Fruit fly (Drosophila melanogaster) whole organism, adult: ENCODE results near the gene Blimp-1.

Experiments used
- CG11617 ChIP-seq: fragments of 200-800 bp; sonication (Bioruptor generic); optimal IDR thresholded peaks from 2 replicates; lab custom pipeline; 2017; ENCODE audit warnings: mild to moderate bottlenecking, missing biosample characterization, missing genetic modification reagents, missing genetic modification characterization
- CG12768 ChIP-seq: fragments of 200-800 bp; sonication (Bioruptor generic); optimal IDR thresholded peaks from 2 replicates; lab custom pipeline; 2017; ENCODE audit warnings: missing biosample characterization, missing genetic modification characterization, mild to moderate bottlenecking, moderate library complexity, missing genetic modification reagents
- CG14711 ChIP-seq: fragments of 200-800 bp; sonication (Bioruptor generic); optimal IDR thresholded peaks from 2 replicates; lab custom pipeline; 2018; ENCODE audit warnings: missing biosample characterization, mild to moderate bottlenecking, missing genetic modification characterization, moderate library complexity
- CG1620 ChIP-seq: fragments of 200-800 bp; sonication (Bioruptor generic); optimal IDR thresholded peaks from 2 replicates; lab custom pipeline; 2016; ENCODE audit warnings: missing biosample characterization, missing genetic modification characterization
- CG33017 ChIP-seq: fragments of 200-800 bp; sonication (Bioruptor generic); optimal IDR thresholded peaks from 2 replicates; lab custom pipeline; 2018; ENCODE audit warnings: missing biosample characterization, mild to moderate bottlenecking, missing genetic modification characterization, moderate library complexity
- CG5204 ChIP-seq: fragments of 200-800 bp; sonication (Bioruptor generic); optimal IDR thresholded peaks from 2 replicates; lab custom pipeline; 2016; ENCODE audit warnings: missing biosample characterization, missing genetic modification characterization
- CG7045 ChIP-seq: fragments of 200-800 bp; sonication (Bioruptor generic); optimal IDR thresholded peaks from 2 replicates; lab custom pipeline; 2017; ENCODE audit warnings: missing biosample characterization, mild to moderate bottlenecking, missing genetic modification characterization
- CG7101 ChIP-seq: fragments of 200-800 bp; sonication (Bioruptor generic); optimal IDR thresholded peaks from 2 replicates; lab custom pipeline; 2018; ENCODE audit warnings: missing biosample characterization, mild to moderate bottlenecking, missing genetic modification characterization, moderate library complexity
- Clk ChIP-seq: fragments of 200-800 bp; sonication (Bioruptor generic); optimal IDR thresholded peaks from 2 replicates; lab custom pipeline; 2017; ENCODE audit warnings: missing biosample characterization, missing genetic modification characterization
- Crg-1 ChIP-seq: fragments of 200-800 bp; sonication (Bioruptor generic); optimal IDR thresholded peaks from 2 replicates; lab custom pipeline; 2016; ENCODE audit warnings: missing biosample characterization, missing genetic modification characterization
- Hr96 ChIP-seq: fragments of 200-800 bp; sonication (Bioruptor generic); optimal IDR thresholded peaks from 2 replicates; lab custom pipeline; 2016; ENCODE audit warnings: missing biosample characterization, missing genetic modification characterization
- Mnt ChIP-seq: fragments of 200-800 bp; sonication (Bioruptor generic); optimal IDR thresholded peaks from 2 replicates; lab custom pipeline; 2016; ENCODE audit warnings: missing biosample characterization, mild to moderate bottlenecking, missing genetic modification characterization
- bab1 ChIP-seq: fragments of 200-800 bp; sonication (Bioruptor generic); optimal IDR thresholded peaks from 3 replicates; lab custom pipeline; 2019; ENCODE audit warnings: missing biosample characterization, mild to moderate bottlenecking, missing genetic modification characterization, moderate library complexity
- cic ChIP-seq: fragments of 200-800 bp; sonication (Bioruptor generic); optimal IDR thresholded peaks from 2 replicates; lab custom pipeline; 2017; ENCODE audit warnings: missing biosample characterization, mild to moderate bottlenecking, missing genetic modification characterization, moderate library complexity
- cnc ChIP-seq, 2 experiments: fragments of >200 bp; optimal IDR thresholded peaks; 2 replicates each; lab custom pipeline; 2017
- kay ChIP-seq: fragments of 200-800 bp; sonication (Bioruptor generic); peaks from one replicate; lab custom pipeline; 2016; ENCODE audit warnings: missing biosample characterization, missing genetic modification characterization, borderline replicate concordance
- ovo ChIP-seq: fragments of 200-800 bp; sonication (Bioruptor generic); optimal IDR thresholded peaks from 2 replicates; lab custom pipeline; 2016; ENCODE audit warnings: missing biosample characterization, missing genetic modification characterization
- pad ChIP-seq: fragments of 200-800 bp; sonication (Bioruptor generic); optimal IDR thresholded peaks from 3 replicates; lab custom pipeline; 2017; ENCODE audit warnings: missing biosample characterization, missing genetic modification characterization, mild to moderate bottlenecking, moderate library complexity, missing genetic modification reagents
- tj ChIP-seq: fragments of 200-800 bp; sonication (Bioruptor generic); optimal IDR thresholded peaks from 3 replicates; lab custom pipeline; 2017; ENCODE audit warnings: missing biosample characterization, mild to moderate bottlenecking, missing genetic modification characterization, moderate library complexity
- toe ChIP-seq: fragments of 200-800 bp; sonication (Bioruptor generic); optimal IDR thresholded peaks from 2 replicates; lab custom pipeline; 2016; ENCODE audit warnings: missing biosample characterization, missing genetic modification characterization

Gene Blimp-1

dm6 chr3L:5630608-5631080 is at the start of gene Blimp-1:
Blimp-1 (plus strand) TSS chr3L:5630983.
- peak; percentile 13 for TF ChIP-seq Clk (GFP tag; lab: Kevin White, UChicago)
- peak; percentile 31 for TF ChIP-seq Mnt
- TF ChIP-seq CG5204 (GFP tag; lab: Kevin White, UChicago) = no peak
- TF ChIP-seq Hr96 (GFP tag; lab: Kevin White, UChicago) = no peak
- TF ChIP-seq kay (GFP tag; lab: Kevin White, UChicago) = no peak
- TF ChIP-seq cic (GFP tag; lab: Kevin White, UChicago) = peak; percentile 50
- TF ChIP-seq CG12768 (GFP tag; lab: Kevin White, UChicago) = peak; percentile 5
- no peak for TF ChIP-seq CG1620
- no peak for TF ChIP-seq tj (GFP tag; lab: Kevin White, UChicago)

- TF ChIP-seq Clk (GFP tag; lab: Kevin White, UChicago) = no peak
- no peak for TF ChIP-seq toe (GFP tag; lab: Kevin White, UChicago)
- TF ChIP-seq Mnt = no peak
- no peak for TF ChIP-seq CG12768 (GFP tag; lab: Kevin White, UChicago)
- no peak for TF ChIP-seq CG11617
- no peak for TF ChIP-seq ovo (GFP tag; lab: Kevin White, UChicago)
- no peak for TF ChIP-seq CG1620
- no peak for TF ChIP-seq Hr96 (GFP tag; lab: Kevin White, UChicago)
Measured at dm6 chr3L:5581542-5581941, 49.2 kb upstream of the Blimp-1 start.

- TF ChIP-seq Mnt = peak; percentile 67
- peak; percentile 79 for TF ChIP-seq Hr96 (GFP tag; lab: Kevin White, UChicago)
- TF ChIP-seq cnc (optimal IDR thresholded peaks at IDR 0.05; lab: Kevin White, UChicago) = no peak
- no peak for TF ChIP-seq cic (GFP tag; lab: Kevin White, UChicago)
- TF ChIP-seq bab1 = peak; percentile 85
- peak; percentile 51 for TF ChIP-seq CG11617
- peak; percentile 67 for TF ChIP-seq Crg-1 (GFP tag; lab: Kevin White, UChicago)
- peak; percentile 91 for TF ChIP-seq toe (GFP tag; lab: Kevin White, UChicago)
- peak; percentile 47 for TF ChIP-seq tj (GFP tag; lab: Kevin White, UChicago)
- peak; percentile 69 for TF ChIP-seq CG12768 (GFP tag; lab: Kevin White, UChicago)
- TF ChIP-seq CG5204 (GFP tag; lab: Kevin White, UChicago) = peak; percentile 83
- TF ChIP-seq ovo (GFP tag; lab: Kevin White, UChicago) = peak; percentile 67
- no peak for TF ChIP-seq kay (GFP tag; lab: Kevin White, UChicago)
- TF ChIP-seq CG7045 (GFP tag; lab: Kevin White, UChicago) = peak; percentile 75
- TF ChIP-seq CG7101 = peak; percentile 77
- peak; percentile 53 for TF ChIP-seq CG33017 (tag; lab: Kevin White, UChicago)
- TF ChIP-seq CG14711 (tag; lab: Kevin White, UChicago) = peak; percentile 75
- peak; percentile 82 for TF ChIP-seq CG1620
- TF ChIP-seq Clk (GFP tag; lab: Kevin White, UChicago) = peak; percentile 71
- peak; percentile 63 for TF ChIP-seq pad (GFP tag; lab: Kevin White, UChicago)
Measured at dm6 chr3L:5583295-5583707, 47.5 kb upstream of the Blimp-1 start.

dm6 chr3L:5592437-5592836 is 38.3 kb upstream of the Blimp-1 start, which contains the start of gene spo:
spo (minus strand) TSS chr3L:5592571.
- TF ChIP-seq tj (GFP tag; lab: Kevin White, UChicago) = peak; percentile 91
- no peak for TF ChIP-seq Mnt

dm6 chr3L:5594163-5594715 is 36.5 kb upstream of the Blimp-1 start:
- TF ChIP-seq CG5204 (GFP tag; lab: Kevin White, UChicago) (no peak), CG1620 (no peak), CG12768 (GFP tag; lab: Kevin White, UChicago) (no peak)

dm6 chr3L:5594853-5595593 is 35.8 kb upstream of the Blimp-1 start, which contains the start of the genes Alp10 and Alp9:
Alp10 (minus strand) TSS chr3L:5595272.
Alp9 (plus strand) TSS chr3L:5595542.
- TF ChIP-seq kay (GFP tag; lab: Kevin White, UChicago) (peak; percentile 47), Clk (GFP tag; lab: Kevin White, UChicago) (no peak)

dm6 chr3L:5599592-5599991 is 31.2 kb upstream of the Blimp-1 start, which contains the start of gene CG10591:
CG10591 (minus strand) TSS chr3L:5599692.
- TF ChIP-seq cnc (optimal IDR thresholded peaks at IDR 0.05; lab: Kevin White, UChicago) (no peak), CG5204 (GFP tag; lab: Kevin White, UChicago) (no peak), CG14711 (tag; lab: Kevin White, UChicago) (no peak), CG33017 (tag; lab: Kevin White, UChicago) (no peak)
